Fruit fly (Drosophila melanogaster) whole organism, embryonic: ENCODE measurements around the gene mad2.
A peak's percentile ranks its signal among the peaks of the same experiment; 100 is the strongest.

Experiments used
- Blimp-1 ChIP-seq: fragments of 200-800 bp; sonication (Bioruptor generic); optimal IDR thresholded peaks from 3 replicates; lab custom pipeline; 2018; ENCODE audit warnings: missing biosample characterization, missing genetic modification characterization, mild to moderate bottlenecking, moderate library complexity, missing genetic modification reagents
- CG10959 ChIP-seq: fragments of 200-800 bp; sonication (Bioruptor generic); IDR thresholded peaks from 2 replicates; pipeline ENCODE4 v1.3.6; 2022; ENCODE audit warnings: missing biosample characterization, missing genetic modification characterization
- CG12236 ChIP-seq: fragments of 200-800 bp; sonication (Bioruptor generic); optimal IDR thresholded peaks from 2 replicates; lab custom pipeline; 2016; ENCODE audit warnings: missing biosample characterization, missing genetic modification characterization
- CG1233 ChIP-seq: fragments of 200-800 bp; sonication (Bioruptor generic); optimal IDR thresholded peaks from 4 replicates; lab custom pipeline; 2018; ENCODE audit warnings: missing biosample characterization, mild to moderate bottlenecking, missing genetic modification characterization
- CG12769 ChIP-seq: fragments of 200-800 bp; sonication (Bioruptor generic); optimal IDR thresholded peaks from 2 replicates; lab custom pipeline; 2019; ENCODE audit warnings: missing biosample characterization, mild to moderate bottlenecking, missing genetic modification characterization, moderate library complexity
- CG15479 ChIP-seq: fragments of 200-800 bp; sonication (Bioruptor generic); optimal IDR thresholded peaks from 3 replicates; lab custom pipeline; 2019; ENCODE audit warnings: missing biosample characterization, mild to moderate bottlenecking, missing genetic modification characterization, moderate library complexity
- CG17359 ChIP-seq: fragments of 200-800 bp; sonication (Bioruptor generic); optimal IDR thresholded peaks from 3 replicates; lab custom pipeline; 2018; ENCODE audit warnings: missing biosample characterization, mild to moderate bottlenecking, missing genetic modification characterization, moderate library complexity
- CG32532 ChIP-seq: fragments of 200-800 bp; sonication (Bioruptor generic); IDR thresholded peaks from 2 replicates; pipeline ENCODE4 v1.3.6; 2022; ENCODE audit warnings: missing biosample characterization, missing genetic modification characterization
- CG33213 ChIP-seq: fragments of 200-800 bp; sonication (Bioruptor generic); optimal IDR thresholded peaks from 3 replicates; lab custom pipeline; 2016; ENCODE audit warnings: missing biosample characterization, missing genetic modification characterization
- CG34422 ChIP-seq: fragments of 200-800 bp; sonication (Bioruptor generic); IDR thresholded peaks from 3 replicates; pipeline ENCODE4 v1.3.6; 2022; ENCODE audit warnings: missing biosample characterization, missing genetic modification characterization
- CG7745 ChIP-seq: fragments of 200-800 bp; sonication (Bioruptor generic); optimal IDR thresholded peaks from 2 replicates; lab custom pipeline; 2018; ENCODE audit warnings: missing biosample characterization, mild to moderate bottlenecking, missing genetic modification characterization, moderate library complexity
- CG8281 ChIP-seq: fragments of 200-800 bp; sonication (Bioruptor generic); optimal IDR thresholded peaks from 2 replicates; lab custom pipeline; 2018; ENCODE audit warnings: missing biosample characterization, mild to moderate bottlenecking, missing genetic modification characterization, moderate library complexity
- Deaf1 ChIP-seq: fragments of 200-800 bp; optimal IDR thresholded peaks from 3 replicates; lab custom pipeline; 2019; ENCODE audit warnings: missing biosample characterization, mild to moderate bottlenecking, missing genetic modification characterization, moderate library complexity
- Drgx ChIP-seq: fragments of 200-800 bp; sonication (Bioruptor generic); IDR thresholded peaks from 2 replicates; pipeline ENCODE4 v1.3.6; 2022; ENCODE audit warnings: missing biosample characterization, missing genetic modification characterization
- Ets65A ChIP-seq: fragments of 200-800 bp; sonication (Bioruptor generic); peaks from one replicate; lab custom pipeline; 2016; ENCODE audit warnings: missing biosample characterization, missing genetic modification characterization
- MBD-R2 ChIP-seq: fragments of 200-800 bp; sonication (Bioruptor generic); IDR thresholded peaks from 2 replicates; pipeline ENCODE4 v1.3.6; 2022; ENCODE audit warnings: missing biosample characterization, missing genetic modification characterization
- MTF-1 ChIP-seq: fragments of 200-800 bp; sonication (Bioruptor generic); optimal IDR thresholded peaks from 2 replicates; lab custom pipeline; 2018; ENCODE audit warnings: missing biosample characterization, mild to moderate bottlenecking, missing genetic modification characterization, borderline replicate concordance
- Med ChIP-seq: fragments of 200-800 bp; sonication (Bioruptor generic); peaks from one replicate; lab custom pipeline; 2016; ENCODE audit warnings: missing biosample characterization, missing genetic modification characterization, mild to moderate bottlenecking, inconsistent platforms, moderate library complexity
- NC2β ChIP-seq: fragments of 200-800 bp; sonication (Bioruptor generic); optimal IDR thresholded peaks from 2 replicates; lab custom pipeline; 2016; ENCODE audit warnings: missing biosample characterization, missing genetic modification characterization
- Spps ChIP-seq: fragments of 200-800 bp; sonication (Bioruptor generic); optimal IDR thresholded peaks from 2 replicates; lab custom pipeline; 2018; ENCODE audit warnings: missing biosample characterization, mild to moderate bottlenecking, missing genetic modification characterization
- az2 ChIP-seq: fragments of 200-800 bp; sonication (Bioruptor generic); optimal IDR thresholded peaks from 3 replicates; lab custom pipeline; 2016; ENCODE audit warnings: missing biosample characterization, missing genetic modification characterization
- bsh ChIP-seq, 2 experiments: fragments of 200-800 bp; sonication (Bioruptor generic); optimal IDR thresholded peaks; 2 replicates each; lab custom pipeline; 2017 to 2018; ENCODE audit warnings: mild to moderate bottlenecking in 2 of 2, missing biosample characterization in 2 of 2, missing genetic modification characterization in 2 of 2, moderate library complexity in 1 of 2
- cg ChIP-seq: fragments of 200-800 bp; sonication (Bioruptor generic); optimal IDR thresholded peaks from 3 replicates; lab custom pipeline; 2019; ENCODE audit warnings: missing biosample characterization, mild to moderate bottlenecking, missing genetic modification characterization, moderate library complexity
- ci ChIP-seq: fragments of 200-800 bp; sonication (Bioruptor generic); IDR thresholded peaks from 3 replicates; pipeline ENCODE4 v1.3.6; 2022; ENCODE audit warnings: missing biosample characterization, missing genetic modification characterization
- dpn ChIP-seq, 2 experiments: fragments of 200-800 bp; sonication (Bioruptor generic); optimal IDR thresholded peaks; 3 replicates each; lab custom pipeline; 2016; ENCODE audit warnings: missing biosample characterization in 2 of 2, missing genetic modification characterization in 2 of 2
- dysf ChIP-seq: fragments of 200-800 bp; sonication (Bioruptor generic); IDR thresholded peaks from 3 replicates; pipeline ENCODE4 v1.3.6; 2022; ENCODE audit warnings: missing biosample characterization, missing genetic modification characterization
- exex ChIP-seq: fragments of 200-800 bp; sonication (Bioruptor generic); optimal IDR thresholded peaks from 4 replicates; lab custom pipeline; 2018; ENCODE audit warnings: missing biosample characterization, mild to moderate bottlenecking, missing genetic modification characterization, moderate library complexity
- fd96Cb ChIP-seq: fragments of 200-800 bp; sonication (Bioruptor generic); optimal IDR thresholded peaks from 2 replicates; lab custom pipeline; 2018; ENCODE audit warnings: missing biosample characterization, mild to moderate bottlenecking, missing genetic modification characterization, moderate library complexity
- gem ChIP-seq: fragments of 200-800 bp; sonication (Bioruptor generic); optimal IDR thresholded peaks from 2 replicates; lab custom pipeline; 2019; ENCODE audit warnings: missing biosample characterization, mild to moderate bottlenecking, missing genetic modification characterization, moderate library complexity
- gt ChIP-seq: fragments of 200-800 bp; sonication (Bioruptor generic); IDR thresholded peaks from 2 replicates; pipeline ENCODE4 v1.3.6; 2022; ENCODE audit warnings: missing biosample characterization, missing genetic modification characterization
- jumu ChIP-seq: fragments of 200-800 bp; sonication (Bioruptor generic); optimal IDR thresholded peaks from 3 replicates; lab custom pipeline; 2016; ENCODE audit warnings: missing biosample characterization, missing genetic modification characterization
- lmd ChIP-seq: fragments of 200-800 bp; sonication (Bioruptor generic); IDR thresholded peaks from 2 replicates; pipeline ENCODE4 v1.3.6; 2022; ENCODE audit warnings: missing biosample characterization, missing genetic modification characterization
- org-1 ChIP-seq: fragments of 200-800 bp; sonication (Bioruptor generic); optimal IDR thresholded peaks from 2 replicates; lab custom pipeline; 2017; ENCODE audit warnings: missing biosample characterization, missing genetic modification characterization
- row ChIP-seq: fragments of 200-800 bp; sonication (Bioruptor generic); IDR thresholded peaks from 3 replicates; pipeline ENCODE4 v1.3.6; 2022; ENCODE audit warnings: missing biosample characterization, missing genetic modification characterization
- schlank ChIP-seq: fragments of 200-800 bp; sonication (Bioruptor generic); optimal IDR thresholded peaks from 2 replicates; lab custom pipeline; 2018; ENCODE audit warnings: missing biosample characterization, mild to moderate bottlenecking, missing genetic modification characterization
- sd ChIP-seq: fragments of 200-800 bp; sonication (Bioruptor generic); optimal IDR thresholded peaks from 3 replicates; lab custom pipeline; 2018; ENCODE audit warnings: missing biosample characterization, mild to moderate bottlenecking, missing genetic modification characterization, moderate library complexity
- sens ChIP-seq: fragments of 200-800 bp; sonication (Bioruptor generic); peaks from one replicate; lab custom pipeline; 2016; ENCODE audit warnings: missing biosample characterization, missing genetic modification characterization
- sens-2 ChIP-seq: fragments of 200-800 bp; sonication (Bioruptor generic); IDR thresholded peaks from 2 replicates; pipeline ENCODE4 v1.3.6; 2022; ENCODE audit warnings: missing biosample characterization, missing genetic modification characterization
- tgo ChIP-seq: fragments of 200-800 bp; sonication (Bioruptor generic); IDR thresholded peaks from 3 replicates; pipeline ENCODE4 v1.3.6; 2022; ENCODE audit warnings: missing biosample characterization, missing genetic modification characterization
- tll ChIP-seq, 2 experiments: fragments of 200-800 bp in 1 of 2; fragments of >200 bp in 1 of 2; sonication (Bioruptor generic) in 1 of 2; optimal IDR thresholded peaks; 2 replicates each; lab custom pipeline; 2017 to 2019; ENCODE audit warnings: missing biosample characterization in 2 of 2, missing genetic modification characterization in 2 of 2, mild to moderate bottlenecking in 1 of 2, moderate library complexity in 1 of 2
- trh ChIP-seq: fragments of 200-800 bp; sonication (Bioruptor generic); optimal IDR thresholded peaks from 2 replicates; lab custom pipeline; 2016; ENCODE audit warnings: missing biosample characterization, missing genetic modification characterization
- twi ChIP-seq: fragments of 200-800 bp; optimal IDR thresholded peaks from 2 replicates; lab custom pipeline; 2019; ENCODE audit warnings: missing biosample characterization, mild to moderate bottlenecking, missing genetic modification characterization, moderate library complexity
- tx ChIP-seq: fragments of 200-800 bp; sonication (Bioruptor generic); optimal IDR thresholded peaks from 2 replicates; lab custom pipeline; 2016; ENCODE audit warnings: missing biosample characterization, missing genetic modification characterization
- zen ChIP-seq: fragments of 200-800 bp; sonication (Bioruptor generic); optimal IDR thresholded peaks from 3 replicates; lab custom pipeline; 2018; ENCODE audit warnings: missing biosample characterization, mild to moderate bottlenecking, missing genetic modification characterization, moderate library complexity

Gene mad2

DNA sequence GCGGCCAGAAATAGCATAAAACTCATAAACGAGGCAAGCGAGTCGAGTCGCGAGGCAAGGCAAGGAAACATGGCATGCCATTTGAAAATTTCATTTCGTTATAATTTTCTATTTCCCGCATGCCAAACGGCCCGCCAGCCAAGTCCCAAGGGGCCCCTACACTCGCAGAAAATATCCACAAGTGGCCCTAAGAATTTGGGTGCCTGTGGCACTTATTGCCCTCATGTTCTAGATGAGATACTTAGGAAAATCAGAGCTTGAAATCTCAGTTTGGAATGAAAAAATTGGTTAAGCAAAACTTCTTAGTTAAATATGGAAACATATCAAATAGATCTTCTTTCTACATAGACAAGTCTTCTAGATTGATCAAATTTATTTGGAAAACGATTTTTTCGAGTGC is 25.4 kb upstream of the mad2 start (continued):
- TF ChIP-seq tgo (GFP tag; lab: Robert Waterston, UW) (0 out of 3 replicates have a peak, but pooled peaks have one; percentile 14), Med (GFP tag; lab: Kevin White, UChicago) (peak; percentile 65), Deaf1 (tag; lab: Kevin White, UChicago) (peak; percentile 12), zen (no peak), Spps (tag; lab: Kevin White, UChicago) (no peak), org-1 (GFP tag; lab: Kevin White, UChicago) (no peak), MTF-1 (GFP tag; lab: Kevin White, UChicago) (no peak), dysf (peak; percentile 29; the same call in 1 of the 3 replicates), row (peak; percentile 51), CG32532 (GFP tag; lab: Robert Waterston, UW) (peak; percentile 44; the same call in 1 of the 2 replicates), sd (peak; percentile 39), fd96Cb (tag; lab: Kevin White, UChicago) (peak; percentile 15), lmd (GFP tag; lab: Robert Waterston, UW) (peak; percentile 45)

dm6 chr3L:5835887-5836646 is 23.2 kb upstream of the mad2 start:
- TF ChIP-seq CG17359 (tag; lab: Kevin White, UChicago) = no peak
- TF ChIP-seq bsh (GFP tag; optimal IDR thresholded peaks at IDR 0.05; lab: Kevin White, UChicago) = peak in 1 of 2 experiments; percentile 19
- TF ChIP-seq sens (GFP tag; lab: Kevin White, UChicago) = peak; percentile 59
- TF ChIP-seq zen = peak; percentile 46
- no peak for TF ChIP-seq CG33213 (GFP tag; lab: Kevin White, UChicago)
- no peak for TF ChIP-seq gt (GFP tag; lab: Robert Waterston, UW)
- TF ChIP-seq tll (GFP tag; optimal IDR thresholded peaks at IDR 0.05; lab: Kevin White, UChicago) = peak in 1 of 2 experiments; percentile 92
- TF ChIP-seq Drgx = peak; percentile 32; the same call in 1 of the 2 replicates
- peak; percentile 41 for TF ChIP-seq twi
- TF ChIP-seq CG34422 (GFP tag; lab: Robert Waterston, UW) = no peak

dm6 chr3L:5835431-5835830 is 22.5 kb upstream of the mad2 start:
- TF ChIP-seq cg (GFP tag; lab: Kevin White, UChicago) (peak; percentile 25), tx (no peak)

DNA sequence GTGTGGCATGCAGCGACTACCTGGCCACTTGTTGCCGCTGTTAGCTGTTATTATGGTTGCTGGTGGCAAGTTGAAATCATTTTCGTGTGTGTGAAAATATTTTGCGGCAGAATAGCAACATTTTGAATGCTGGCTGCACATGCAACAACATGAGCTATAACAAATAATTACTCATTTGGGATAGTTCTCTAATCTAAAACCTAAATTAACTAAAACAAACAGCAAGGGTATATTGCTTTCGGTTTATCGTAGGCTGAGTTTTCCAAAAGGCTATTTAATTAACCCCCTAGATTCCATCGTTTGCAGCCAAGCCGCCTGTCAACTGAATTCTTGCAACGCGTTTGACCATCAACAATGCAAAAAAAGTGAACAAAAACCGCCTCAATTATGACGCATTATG is 21.9 kb upstream of the mad2 start:
- TF ChIP-seq jumu (GFP tag; lab: Kevin White, UChicago) (no peak), Ets65A (peak; percentile 54), CG12236 (no peak), MBD-R2 (GFP tag; lab: Robert Waterston, UW) (no peak), CG15479 (GFP tag; lab: Kevin White, UChicago) (peak; percentile 74)
- TF ChIP-seq, all 482 proteins: peak for 2

dm6 chr3L:5834245-5834644 is 21.4 kb upstream of the mad2 start:
- TF ChIP-seq exex (tag; lab: Kevin White, UChicago) (no peak), ci (GFP tag; lab: Robert Waterston, UW) (peak; percentile 61), trh (GFP tag; lab: Kevin White, UChicago) (no peak), CG1233 (GFP tag; lab: Kevin White, UChicago) (no peak), CG12769 (tag; lab: Kevin White, UChicago) (no peak), az2 (GFP tag; lab: Kevin White, UChicago) (peak; percentile 31), CG7745 (tag; lab: Kevin White, UChicago) (no peak), dpn (GFP tag; optimal IDR thresholded peaks at IDR 0.05; lab: Kevin White, UChicago) (peak in 1 of 2 experiments; percentile 33), CG8281 (no peak), CG10959 (GFP tag; lab: Robert Waterston, UW) (0 out of 2 replicates have a peak, but pooled peaks have one; percentile 17), NC2β (GFP tag; lab: Kevin White, UChicago) (no peak), gem (tag; lab: Kevin White, UChicago) (peak; percentile 31), sens-2 (peak; percentile 38; the same call in 1 of the 2 replicates), CG12236 (no peak), schlank (no peak), Blimp-1 (peak; percentile 16)
